Fruit fly (Drosophila melanogaster) whole organism, embryonic: Measurements from ENCODE around the gene waw.

Experiments used
- Bgb ChIP-seq: fragments of 200-800 bp; sonication (Bioruptor generic); IDR thresholded peaks from 2 replicates; pipeline ENCODE4 v1.3.6; 2022; ENCODE audit warnings: missing biosample characterization, missing genetic modification characterization; ENCODE audit not compliant: partially characterized antibody
- CG10321 ChIP-seq: fragments of 200-800 bp; sonication (Bioruptor generic); IDR thresholded peaks from 2 replicates; pipeline ENCODE4 v1.3.6; 2022; ENCODE audit warnings: missing biosample characterization, missing genetic modification characterization
- CG12299 ChIP-seq: fragments of 200-800 bp; sonication (Bioruptor generic); optimal IDR thresholded peaks from 2 replicates; lab custom pipeline; 2018; ENCODE audit warnings: missing biosample characterization, mild to moderate bottlenecking, missing genetic modification characterization
- CG12391 ChIP-seq: fragments of 200-800 bp; sonication (Bioruptor generic); optimal IDR thresholded peaks from 3 replicates; lab custom pipeline; 2018; ENCODE audit warnings: missing biosample characterization, mild to moderate bottlenecking, missing genetic modification characterization, moderate library complexity
- CG13424 ChIP-seq: fragments of 200-800 bp; sonication (Bioruptor generic); optimal IDR thresholded peaks from 2 replicates; lab custom pipeline; 2019; ENCODE audit warnings: missing biosample characterization, mild to moderate bottlenecking, missing genetic modification characterization, moderate library complexity
- CG13894 ChIP-seq: fragments of 200-800 bp; sonication (Bioruptor generic); optimal IDR thresholded peaks from 3 replicates; lab custom pipeline; 2018; ENCODE audit warnings: missing biosample characterization, mild to moderate bottlenecking, missing genetic modification characterization, moderate library complexity
- CG14860 ChIP-seq: fragments of 200-800 bp; sonication (Bioruptor generic); IDR thresholded peaks from 3 replicates; pipeline ENCODE4 v1.3.6; 2022; ENCODE audit warnings: missing biosample characterization, missing genetic modification characterization; ENCODE audit not compliant: partially characterized antibody
- CG15269 ChIP-seq: fragments of 200-800 bp; sonication (Bioruptor generic); optimal IDR thresholded peaks from 2 replicates; lab custom pipeline; 2018; ENCODE audit warnings: missing biosample characterization, mild to moderate bottlenecking, missing genetic modification characterization, moderate library complexity
- CG2120 ChIP-seq: fragments of 200-800 bp; sonication (Bioruptor generic); optimal IDR thresholded peaks from 3 replicates; lab custom pipeline; 2016; ENCODE audit warnings: missing biosample characterization, missing genetic modification characterization
- CG2712 ChIP-seq: fragments of 200-800 bp; optimal IDR thresholded peaks from 3 replicates; lab custom pipeline; 2019; ENCODE audit warnings: missing biosample characterization, mild to moderate bottlenecking, missing genetic modification characterization, moderate library complexity
- CG3407 ChIP-seq: fragments of 200-800 bp; sonication (Bioruptor generic); optimal IDR thresholded peaks from 2 replicates; lab custom pipeline; 2018; ENCODE audit warnings: missing biosample characterization, mild to moderate bottlenecking, missing genetic modification characterization
- CG42726 ChIP-seq: fragments of 200-800 bp; sonication (Bioruptor generic); IDR thresholded peaks from 2 replicates; pipeline ENCODE4 v1.3.6; 2022; ENCODE audit warnings: missing biosample characterization, missing genetic modification characterization; ENCODE audit not compliant: partially characterized antibody
- CG4854 ChIP-seq: fragments of 200-800 bp; sonication (Bioruptor generic); optimal IDR thresholded peaks from 2 replicates; lab custom pipeline; 2016; ENCODE audit warnings: missing biosample characterization, missing genetic modification characterization, inconsistent platforms
- CG7271 ChIP-seq: fragments of 200-800 bp; sonication (Bioruptor generic); optimal IDR thresholded peaks from 2 replicates; lab custom pipeline; 2018; ENCODE audit warnings: missing biosample characterization, mild to moderate bottlenecking, missing genetic modification characterization, moderate library complexity
- CG7372 ChIP-seq: fragments of 200-800 bp; sonication (Bioruptor generic); IDR thresholded peaks from 2 replicates; pipeline ENCODE4 v1.3.6; 2022; ENCODE audit warnings: missing biosample characterization, missing genetic modification characterization
- CG8281 ChIP-seq: fragments of 200-800 bp; sonication (Bioruptor generic); optimal IDR thresholded peaks from 2 replicates; lab custom pipeline; 2018; ENCODE audit warnings: missing biosample characterization, mild to moderate bottlenecking, missing genetic modification characterization, moderate library complexity
- CG9609 ChIP-seq: fragments of 200-800 bp; sonication (Bioruptor generic); optimal IDR thresholded peaks from 3 replicates; lab custom pipeline; 2016; ENCODE audit warnings: missing biosample characterization, missing genetic modification characterization
- CTCF ChIP-seq: fragments of 200-800 bp; sonication (Bioruptor generic); optimal IDR thresholded peaks from 2 replicates; lab custom pipeline; 2017; ENCODE audit warnings: missing biosample characterization, mild to moderate bottlenecking, missing genetic modification characterization, moderate library complexity
- HLH54F ChIP-seq: fragments of 200-800 bp; sonication (Bioruptor generic); optimal IDR thresholded peaks from 3 replicates; lab custom pipeline; 2016; ENCODE audit warnings: missing biosample characterization, missing genetic modification characterization
- Hey ChIP-seq: fragments of 200-800 bp; sonication (Bioruptor generic); optimal IDR thresholded peaks from 3 replicates; lab custom pipeline; 2018; ENCODE audit warnings: missing biosample characterization, mild to moderate bottlenecking, missing genetic modification characterization
- Hr39 ChIP-seq: fragments of >200 bp; optimal IDR thresholded peaks from 2 replicates; lab custom pipeline; 2017
- Hr51 ChIP-seq, 2 experiments: fragments of 200-800 bp; sonication (Bioruptor generic); optimal IDR thresholded peaks; 2 replicates in 1 of 2; 3 replicates in 1 of 2; lab custom pipeline; 2016 to 2018; ENCODE audit warnings: missing biosample characterization in 2 of 2, missing genetic modification characterization in 2 of 2, mild to moderate bottlenecking in 1 of 2, moderate library complexity in 1 of 2
- Kr ChIP-seq: fragments of 200-800 bp; sonication (Bioruptor generic); optimal IDR thresholded peaks from 2 replicates; lab custom pipeline; 2017; ENCODE audit warnings: missing biosample characterization, mild to moderate bottlenecking, missing genetic modification characterization
- MESR4 ChIP-seq: fragments of 200-800 bp; sonication (Bioruptor generic); optimal IDR thresholded peaks from 2 replicates; lab custom pipeline; 2018; ENCODE audit warnings: missing biosample characterization, mild to moderate bottlenecking, missing genetic modification characterization, moderate library complexity
- NFAT ChIP-seq: fragments of 200-800 bp; sonication (Bioruptor generic); IDR thresholded peaks from 2 replicates; pipeline ENCODE4 v1.3.6; 2022; ENCODE audit warnings: missing biosample characterization, missing genetic modification characterization
- Sry-β ChIP-seq: fragments of 200-800 bp; sonication (Bioruptor generic); optimal IDR thresholded peaks from 2 replicates; lab custom pipeline; 2018; ENCODE audit warnings: missing biosample characterization, mild to moderate bottlenecking, missing genetic modification characterization, moderate library complexity
- YL-1 ChIP-seq: fragments of 200-800 bp; sonication (Bioruptor generic); optimal IDR thresholded peaks from 3 replicates; lab custom pipeline; 2017; ENCODE audit warnings: missing biosample characterization, mild to moderate bottlenecking, missing genetic modification characterization
- ato ChIP-seq: fragments of 200-800 bp; sonication (Bioruptor generic); IDR thresholded peaks from 2 replicates; pipeline ENCODE4 v1.3.6; 2022; ENCODE audit warnings: missing biosample characterization, missing genetic modification characterization; ENCODE audit not compliant: partially characterized antibody
- az2 ChIP-seq: fragments of 200-800 bp; sonication (Bioruptor generic); optimal IDR thresholded peaks from 3 replicates; lab custom pipeline; 2016; ENCODE audit warnings: missing biosample characterization, missing genetic modification characterization
- btn ChIP-seq: fragments of 200-800 bp; sonication (Bioruptor generic); optimal IDR thresholded peaks from 2 replicates; lab custom pipeline; 2016; ENCODE audit warnings: missing biosample characterization, missing genetic modification characterization
- cg ChIP-seq: fragments of 200-800 bp; sonication (Bioruptor generic); optimal IDR thresholded peaks from 3 replicates; lab custom pipeline; 2019; ENCODE audit warnings: missing biosample characterization, mild to moderate bottlenecking, missing genetic modification characterization, moderate library complexity
- corto ChIP-seq: fragments of 200-800 bp; sonication (Bioruptor generic); optimal IDR thresholded peaks from 2 replicates; lab custom pipeline; 2016; ENCODE audit warnings: missing biosample characterization, mild to moderate bottlenecking, missing genetic modification characterization, moderate library complexity
- dmrt11E ChIP-seq: fragments of 200-800 bp; sonication (Bioruptor generic); optimal IDR thresholded peaks from 3 replicates; lab custom pipeline; 2018; ENCODE audit warnings: missing biosample characterization, mild to moderate bottlenecking, missing genetic modification characterization, moderate library complexity
- emc ChIP-seq: fragments of 200-800 bp; sonication (Bioruptor generic); optimal IDR thresholded peaks from 2 replicates; lab custom pipeline; 2016; ENCODE audit warnings: missing biosample characterization, missing genetic modification characterization
- esg ChIP-seq: fragments of 200-800 bp; sonication (Bioruptor generic); conservative IDR thresholded peaks from 2 replicates; pipeline ENCODE4 v1.3.6; 2022; ENCODE audit warnings: missing biosample characterization, missing genetic modification characterization
- eve ChIP-seq, 2 experiments: fragments of >200 bp; optimal IDR thresholded peaks; 2 replicates each; lab custom pipeline; 2017; ENCODE audit warnings: missing biosample characterization in 2 of 2, missing genetic modification characterization in 2 of 2
- grau ChIP-seq: fragments of 200-800 bp; optimal IDR thresholded peaks from 3 replicates; lab custom pipeline; 2019; ENCODE audit warnings: missing biosample characterization, mild to moderate bottlenecking, missing genetic modification characterization, moderate library complexity
- lab ChIP-seq: fragments of 200-800 bp; sonication (Bioruptor generic); optimal IDR thresholded peaks from 3 replicates; lab custom pipeline; 2017; ENCODE audit warnings: missing biosample characterization, missing genetic modification characterization, mild to moderate bottlenecking, moderate library complexity, missing genetic modification reagents
- lbe ChIP-seq: fragments of 200-800 bp; sonication (Bioruptor generic); optimal IDR thresholded peaks from 2 replicates; lab custom pipeline; 2016; ENCODE audit warnings: missing biosample characterization, mild to moderate bottlenecking, missing genetic modification characterization
- onecut ChIP-seq: fragments of 200-800 bp; sonication (Bioruptor generic); IDR thresholded peaks from 2 replicates; pipeline ENCODE4 v1.3.6; 2022; ENCODE audit warnings: missing biosample characterization, missing genetic modification characterization
- pum ChIP-seq: fragments of 200-800 bp; sonication (Bioruptor generic); optimal IDR thresholded peaks from 2 replicates; lab custom pipeline; 2016; ENCODE audit warnings: missing biosample characterization, missing genetic modification characterization
- sc ChIP-seq, 3 experiments: fragments of >200 bp in 2 of 3; fragments of 200-800 bp in 1 of 3; sonication (Bioruptor generic) in 1 of 3; optimal IDR thresholded peaks; 2 replicates in 2 of 3; 3 replicates in 1 of 3; lab custom pipeline; 2017; ENCODE audit warnings: mild to moderate bottlenecking in 1 of 3, missing biosample characterization in 1 of 3, missing genetic modification characterization in 1 of 3, missing genetic modification reagents in 1 of 3
- slbo ChIP-seq: fragments of 200-800 bp; sonication (Bioruptor generic); IDR thresholded peaks from 2 replicates; pipeline ENCODE4 v1.3.6; 2022; ENCODE audit warnings: missing biosample characterization, missing genetic modification characterization
- so ChIP-seq: fragments of 200-800 bp; sonication (Bioruptor generic); IDR thresholded peaks from 3 replicates; pipeline ENCODE4 v1.3.6; 2022; ENCODE audit warnings: missing biosample characterization, missing genetic modification characterization
- tll ChIP-seq, 2 experiments: fragments of 200-800 bp in 1 of 2; fragments of >200 bp in 1 of 2; sonication (Bioruptor generic) in 1 of 2; optimal IDR thresholded peaks; 2 replicates each; lab custom pipeline; 2017 to 2019; ENCODE audit warnings: missing biosample characterization in 2 of 2, missing genetic modification characterization in 2 of 2, mild to moderate bottlenecking in 1 of 2, moderate library complexity in 1 of 2
- unc-4 ChIP-seq: fragments of 200-800 bp; sonication (Bioruptor generic); IDR thresholded peaks from 2 replicates; pipeline ENCODE4 v1.3.6; 2022; ENCODE audit warnings: missing biosample characterization, missing genetic modification characterization; ENCODE audit not compliant: partially characterized antibody
- vfl ChIP-seq: fragments of 200-800 bp; sonication (Bioruptor generic); optimal IDR thresholded peaks from 2 replicates; lab custom pipeline; 2016; ENCODE audit warnings: missing biosample characterization, missing genetic modification characterization
- zfh1 ChIP-seq: fragments of 200-800 bp; sonication (Bioruptor generic); IDR thresholded peaks from 3 replicates; pipeline ENCODE4 v1.3.6; 2022; ENCODE audit warnings: missing biosample characterization, missing genetic modification characterization

The waw gene

dm6 chrX:21373659-21374426, 11.0 kb downstream of the waw start, which contains the start of gene slgA (continued):
- TF ChIP-seq onecut (GFP tag; lab: Robert Waterston, UW) (peak; percentile 20; the same call in 1 of the 2 replicates), cg (peak; percentile 6), CG12299 (tag; lab: Kevin White, UChicago) (no peak), CTCF (GFP tag; lab: Kevin White, UChicago) (no peak), CG3407 (GFP tag; lab: Kevin White, UChicago) (no peak), MESR4 (peak; percentile 32), CG4854 (GFP tag; lab: Kevin White, UChicago) (peak; percentile 5), Hr51 (GFP tag; optimal IDR thresholded peaks at IDR 0.05; lab: Kevin White, UChicago) (peak in 1 of 2 experiments; percentile 64), pum (peak; percentile 19), sc (optimal IDR thresholded peaks at IDR 0.05; lab: Kevin White, UChicago) (no peak), sc (GFP tag; optimal IDR thresholded peaks at IDR 0.05; lab: Kevin White, UChicago) (no peak), YL-1 (GFP tag; lab: Kevin White, UChicago) (peak; percentile 10), CG10321 (peak; percentile 68), Sry-β (no peak), tll (GFP tag; optimal IDR thresholded peaks at IDR 0.05; lab: Kevin White, UChicago) (no peak), CG14860 (GFP tag; lab: Robert Waterston, UW) (peak; percentile 50; the same call in 1 of the 3 replicates), CG2712 (tag; lab: Kevin White, UChicago) (no peak), lab (GFP tag; lab: Kevin White, UChicago) (peak; percentile 49), so (GFP tag; lab: Robert Waterston, UW) (peak; percentile 14; the same call in 1 of the 3 replicates), lbe (GFP tag; lab: Kevin White, UChicago) (no peak), CG12391 (tag; lab: Kevin White, UChicago) (peak; percentile 5), slbo (GFP tag; lab: Robert Waterston, UW) (peak; percentile 58), az2 (GFP tag; lab: Kevin White, UChicago) (peak; percentile 14), CG2120 (GFP tag; lab: Kevin White, UChicago) (peak; percentile 65), NFAT (peak; percentile 26; the same call in 1 of the 2 replicates), grau (peak; percentile 29), esg (GFP tag; lab: Robert Waterston, UW) (no peak), HLH54F (GFP tag; lab: Kevin White, UChicago) (peak; percentile 64), Hr39 (no peak), CG7271 (no peak), Kr (GFP tag; lab: Kevin White, UChicago) (no peak), CG7372 (GFP tag; lab: Robert Waterston, UW) (no peak), unc-4 (GFP tag; lab: Robert Waterston, UW) (peak; percentile 63), dmrt11E (tag; lab: Kevin White, UChicago) (no peak), emc (GFP tag; lab: Kevin White, UChicago) (no peak), btn (GFP tag; lab: Kevin White, UChicago) (no peak), CG13424 (tag; lab: Kevin White, UChicago) (no peak), vfl (GFP tag; lab: Kevin White, UChicago) (no peak), CG42726 (GFP tag; lab: Robert Waterston, UW) (peak; percentile 17; the same call in 1 of the 2 replicates), CG8281 (tag; lab: Kevin White, UChicago) (no peak), CG13894 (peak; percentile 54), corto (GFP tag; lab: Kevin White, UChicago) (no peak), CG15269 (tag; lab: Kevin White, UChicago) (no peak), ato (GFP tag; lab: Robert Waterston, UW) (peak; percentile 31; the same call in 1 of the 2 replicates), eve (GFP tag; optimal IDR thresholded peaks at IDR 0.05; lab: Kevin White, UChicago) (peak in 1 of 2 experiments; percentile 54), zfh1 (GFP tag; lab: Robert Waterston, UW) (0 out of 3 replicates have a peak, but pooled peaks have one; percentile 26), Bgb (GFP tag; lab: Robert Waterston, UW) (peak; percentile 70), CG9609 (GFP tag; lab: Kevin White, UChicago) (peak; percentile 43), Hey (tag; lab: Kevin White, UChicago) (no peak)
